Fruit fly (Drosophila melanogaster) whole organism, embryonic: ENCODE data around the gene insv.
A peak's percentile ranks its signal among the peaks of the same experiment; 100 is the strongest.

Source experiments
- Blimp-1 ChIP-seq: fragments of 200-800 bp; sonication (Bioruptor generic); optimal IDR thresholded peaks from 3 replicates; lab custom pipeline; 2018; ENCODE audit warnings: missing biosample characterization, missing genetic modification characterization, mild to moderate bottlenecking, moderate library complexity, missing genetic modification reagents
- CG12071 ChIP-seq: fragments of 200-800 bp; sonication (Bioruptor generic); optimal IDR thresholded peaks from 3 replicates; lab custom pipeline; 2018; ENCODE audit warnings: missing biosample characterization, mild to moderate bottlenecking, missing genetic modification characterization
- CG6272 ChIP-seq: fragments of 200-800 bp; sonication (Bioruptor generic); IDR thresholded peaks from 2 replicates; pipeline ENCODE4 v1.3.6; 2022; ENCODE audit warnings: missing biosample characterization, missing genetic modification characterization
- CG7372 ChIP-seq: fragments of 200-800 bp; sonication (Bioruptor generic); IDR thresholded peaks from 2 replicates; pipeline ENCODE4 v1.3.6; 2022; ENCODE audit warnings: missing biosample characterization, missing genetic modification characterization
- Myb ChIP-seq: fragments of 200-800 bp; sonication (Bioruptor generic); optimal IDR thresholded peaks from 2 replicates; lab custom pipeline; 2016; ENCODE audit warnings: missing biosample characterization, missing genetic modification characterization
- bsh ChIP-seq, 2 experiments: fragments of 200-800 bp; sonication (Bioruptor generic); optimal IDR thresholded peaks; 2 replicates each; lab custom pipeline; 2017 to 2018; ENCODE audit warnings: mild to moderate bottlenecking in 2 of 2, missing biosample characterization in 2 of 2, missing genetic modification characterization in 2 of 2, moderate library complexity in 1 of 2
- crol ChIP-seq: fragments of 200-800 bp; sonication (Bioruptor generic); IDR thresholded peaks from 2 replicates; pipeline ENCODE4 v1.3.6; 2022; ENCODE audit warnings: missing biosample characterization, missing genetic modification characterization
- tup ChIP-seq: fragments of 200-800 bp; sonication (Bioruptor generic); optimal IDR thresholded peaks from 2 replicates; lab custom pipeline; 2016; ENCODE audit warnings: missing biosample characterization, mild to moderate bottlenecking, missing genetic modification characterization, moderate library complexity
- zf30C ChIP-seq: fragments of 200-800 bp; sonication (Bioruptor generic); optimal IDR thresholded peaks from 3 replicates; lab custom pipeline; 2018; ENCODE audit warnings: missing biosample characterization, mild to moderate bottlenecking, missing genetic modification characterization

DNA sequence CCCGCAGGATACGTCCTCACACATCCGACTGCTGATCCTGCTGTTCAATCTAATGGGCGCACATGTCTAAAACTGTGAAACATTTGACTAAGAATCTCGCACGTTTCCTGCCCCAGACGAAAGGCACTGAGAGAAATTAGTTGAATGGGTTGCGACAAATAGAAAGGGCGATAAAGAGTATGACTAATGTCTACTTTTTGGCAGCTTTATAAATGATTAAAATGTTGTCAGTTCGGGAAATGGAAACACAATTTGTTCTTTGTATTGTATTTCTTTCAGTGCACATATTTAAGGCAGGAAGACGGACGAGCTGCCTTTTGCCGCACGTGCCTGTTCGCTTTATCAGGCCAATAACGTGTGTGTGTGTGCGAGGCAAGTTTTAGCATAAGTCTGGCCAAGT, 48.7 kb downstream of the insv start:
- no peak for TF ChIP-seq tup
- no peak for TF ChIP-seq Blimp-1
- TF ChIP-seq CG12071, result peak; percentile 9
- no peak for TF ChIP-seq CG7372
- TF ChIP-seq crol (GFP tag; lab: Robert Waterston, UW), result no peak
- no peak for TF ChIP-seq bsh (GFP tag; optimal IDR thresholded peaks at IDR 0.05; lab: Kevin White, UChicago)
- TF ChIP-seq Myb (GFP tag; lab: Kevin White, UChicago), result no peak
- TF ChIP-seq zf30C, result no peak
- no peak for TF ChIP-seq CG6272 (GFP tag; lab: Robert Waterston, UW)
